Worm (Caenorhabditis elegans): ENCODE measurements around the gene egl-3.

egl-3 gene

DNA sequence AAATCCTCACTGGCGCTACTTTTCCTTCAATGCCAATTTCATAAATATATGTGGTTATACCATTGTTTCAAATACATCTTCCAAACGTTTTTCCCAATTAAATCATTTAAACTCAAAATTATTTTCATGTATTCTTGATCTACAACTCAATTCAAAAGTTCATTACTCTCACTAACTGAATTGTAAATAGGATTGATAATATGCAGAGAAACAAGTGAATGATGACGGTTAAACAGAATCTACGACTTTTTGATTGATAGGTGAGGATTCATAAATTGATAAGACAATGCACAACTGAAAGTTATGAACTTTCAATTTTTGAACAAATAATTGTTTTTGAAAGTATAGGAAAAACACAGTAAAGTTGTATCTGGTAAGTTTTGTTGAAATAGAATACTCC lies 17.7 kb upstream of the egl-3 start:
- TF ChIP-seq nhr-80 (tag; optimal IDR thresholded peaks at IDR 0.05) (peak; percentile 23), sdz-38 (tag; optimal IDR thresholded peaks at IDR 0.05) (no peak), madf-6 (GFP tag; IDR thresholded peaks at IDR 0.05) (no peak)

DNA sequence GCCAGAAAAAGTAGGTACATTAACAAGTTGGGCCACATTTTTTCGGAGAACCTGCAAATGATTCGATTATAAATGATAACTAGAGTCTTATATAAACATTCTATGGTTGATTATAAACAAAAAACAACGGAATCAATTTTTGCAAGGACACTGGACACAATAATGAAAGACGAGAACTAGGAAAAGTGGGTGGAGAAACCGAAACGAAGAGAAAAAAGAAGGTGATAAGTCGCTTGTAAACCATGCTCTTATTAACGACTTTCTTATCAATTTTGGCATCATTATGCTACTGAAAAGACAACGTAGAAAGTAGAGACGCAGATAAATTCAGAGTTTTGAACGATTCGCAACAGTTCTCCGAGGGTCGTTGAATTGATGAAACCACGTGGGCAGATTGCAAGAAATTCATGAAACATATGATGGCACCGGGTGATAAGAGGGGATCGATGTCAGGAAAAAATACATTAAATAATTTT lies 16.6 kb upstream of the egl-3 start, which contains the start of gene ZK856.5:
ZK856.5 (minus strand) TSS at position 51 of the 476 bp plus-strand sequence.
- TF ChIP-seq mcd-1 (GFP tag; IDR thresholded peaks at IDR 0.05), result no peak
- TF ChIP-seq nhr-179 (tag; optimal IDR thresholded peaks at IDR 0.05), result no peak
- peak; percentile 69 for TF ChIP-seq nhr-80 (tag; optimal IDR thresholded peaks at IDR 0.05)
- TF ChIP-seq let-607 (tag; optimal IDR thresholded peaks at IDR 0.05), result peak in 1 of 2 experiments; percentile 16

DNA sequence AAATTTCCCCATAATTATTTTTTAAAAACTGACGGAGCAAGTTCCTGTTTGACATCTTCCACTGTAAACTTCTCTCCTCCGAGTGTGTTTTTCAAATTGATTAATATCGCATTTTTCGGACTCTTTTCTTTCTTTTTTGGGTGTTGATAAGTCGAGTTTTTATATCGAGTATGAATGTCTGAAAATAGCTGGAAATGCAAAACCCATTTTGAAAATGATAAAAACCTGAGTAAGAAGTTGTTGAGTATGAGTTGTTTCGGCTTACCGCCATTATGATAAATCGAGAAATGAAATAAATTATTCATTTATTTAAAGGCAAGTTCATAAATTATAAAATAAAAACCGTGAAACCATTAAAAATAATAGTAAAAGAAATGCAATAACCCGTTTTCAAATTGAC lies 12.2 kb upstream of the egl-3 start, which contains the start of gene ZK856.18:
ZK856.18 (minus strand) TSS at position 289 of the 400 bp plus-strand sequence.
- no peak for TF ChIP-seq nfya-2 (GFP tag; IDR thresholded peaks at IDR 0.05)

DNA sequence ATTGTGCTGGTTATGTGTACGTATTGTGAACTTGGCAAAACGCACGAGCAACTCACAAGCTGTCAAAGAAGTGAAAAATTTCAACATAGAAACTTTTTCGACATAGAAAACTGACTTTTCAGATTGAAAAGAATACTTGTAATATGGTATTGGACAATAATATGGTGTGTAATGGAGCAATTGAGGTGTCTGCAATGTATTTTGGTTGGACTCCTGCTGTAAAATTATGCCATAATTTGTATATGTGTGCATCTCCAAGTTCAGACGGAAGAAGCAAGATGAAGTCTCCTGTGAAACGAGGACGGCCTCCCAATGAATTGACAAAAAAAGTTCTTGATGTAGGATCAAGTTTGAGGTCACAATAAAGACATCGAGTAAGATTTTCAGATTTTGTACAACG lies 10.3 kb upstream of the egl-3 start:
- TF ChIP-seq bed-2 (GFP tag; IDR thresholded peaks at IDR 0.05) (no peak), lsl-1 (GFP tag; optimal IDR thresholded peaks at IDR 0.05) (no peak), B0261.1 (tag; optimal IDR thresholded peaks at IDR 0.05) (no peak), ztf-28 (GFP tag; IDR thresholded peaks at IDR 0.05) (no peak), C06A6.2 (GFP tag; conservative IDR thresholded peaks at IDR 0.05) (no peak), mes-4 (tag; optimal IDR thresholded peaks at IDR 0.05) (no peak), lin-54 (GFP tag; optimal IDR thresholded peaks at IDR 0.05) (no peak), sea-2 (GFP tag; IDR thresholded peaks at IDR 0.05) (no peak)

DNA sequence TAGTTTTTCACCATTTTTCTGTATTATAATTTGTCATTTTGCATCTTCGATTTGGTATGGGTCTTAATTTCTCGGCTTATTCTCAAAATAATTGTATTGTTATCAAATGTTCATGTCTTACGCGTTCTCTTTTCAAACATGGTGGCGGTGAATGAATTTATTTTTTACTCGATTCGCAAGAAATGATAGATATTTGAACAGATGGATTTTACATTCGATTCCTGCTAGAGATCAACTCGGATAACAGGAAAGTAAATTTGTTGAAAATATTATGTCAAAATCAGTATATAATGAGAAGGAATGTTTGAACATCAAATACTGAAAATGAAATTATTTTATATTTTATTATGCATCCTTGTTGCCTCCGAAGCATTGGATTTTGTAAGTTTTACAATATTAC lies 9.4 kb upstream of the egl-3 start, which contains the start of gene ZK856.4:
ZK856.4 (plus strand) TSS at position 301 of the 400 bp plus-strand sequence.
- TF ChIP-seq die-1 (tag; optimal IDR thresholded peaks at IDR 0.05), result no peak
- no peak for TF ChIP-seq bed-2 (GFP tag; IDR thresholded peaks at IDR 0.05)
- TF ChIP-seq ztf-22 (GFP tag; optimal IDR thresholded peaks at IDR 0.05), result no peak
- no peak for TF ChIP-seq ceh-27 (GFP tag; optimal IDR thresholded peaks at IDR 0.05)
- TF ChIP-seq hrde-1 (tag; optimal IDR thresholded peaks at IDR 0.05; ENCODE audit: borderline replicate concordance), result no peak
- TF ChIP-seq nfya-1 (tag; optimal IDR thresholded peaks at IDR 0.05; ENCODE audit: borderline replicate concordance, insufficient read depth), result no peak

DNA sequence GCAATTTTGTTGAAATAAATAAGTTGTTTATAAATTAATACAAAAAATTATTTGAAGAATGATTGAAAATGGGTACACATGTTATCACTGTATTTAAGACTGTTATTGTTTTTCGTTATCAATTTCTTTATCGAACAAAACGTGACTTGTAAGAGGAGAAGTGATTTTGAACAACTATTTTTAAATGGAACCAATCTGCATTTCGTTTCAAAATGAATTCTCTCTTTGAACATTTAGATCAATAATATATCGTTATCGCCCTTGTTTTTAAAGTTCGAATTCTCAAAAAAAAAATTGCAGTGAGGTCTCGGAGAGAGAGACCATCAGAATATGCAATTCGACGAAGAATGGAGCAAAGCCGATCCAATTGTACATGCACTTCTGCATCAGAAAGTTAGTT lies 5.7 kb upstream of the egl-3 start, which contains the start of gene cul-5:
cul-5 (plus strand) TSS at position 301 of the 400 bp plus-strand sequence.
- no peak for TF ChIP-seq chd-7 (tag; optimal IDR thresholded peaks at IDR 0.05)
- TF ChIP-seq F52B5.7 (tag; optimal IDR thresholded peaks at IDR 0.05), result no peak
- TF ChIP-seq atf-7 (tag; optimal IDR thresholded peaks at IDR 0.05), result no peak
- no peak for TF ChIP-seq B0261.1 (tag; optimal IDR thresholded peaks at IDR 0.05)
- TF ChIP-seq ZK185.1 (tag; optimal IDR thresholded peaks at IDR 0.05; ENCODE audit: poor library complexity, severe bottlenecking), result no peak
- no peak for TF ChIP-seq ama-1 (optimal IDR thresholded peaks at IDR 0.05)
- TF ChIP-seq ama-1 (GFP tag; optimal IDR thresholded peaks at IDR 0.05), result no peak
- TF ChIP-seq rcor-1 (GFP tag; IDR thresholded peaks at IDR 0.05), result no peak
- no peak for TF ChIP-seq ztf-25 (GFP tag; IDR thresholded peaks at IDR 0.05)
- no peak for TF ChIP-seq nhr-179 (tag; optimal IDR thresholded peaks at IDR 0.05)
- no peak for TF ChIP-seq nhr-120 (GFP tag; IDR thresholded peaks at IDR 0.05)
- no peak for TF ChIP-seq D2030.7 (GFP tag; IDR thresholded peaks at IDR 0.05)
